Worm (Caenorhabditis elegans): ENCODE results near the gene tsp-17.

DNA sequence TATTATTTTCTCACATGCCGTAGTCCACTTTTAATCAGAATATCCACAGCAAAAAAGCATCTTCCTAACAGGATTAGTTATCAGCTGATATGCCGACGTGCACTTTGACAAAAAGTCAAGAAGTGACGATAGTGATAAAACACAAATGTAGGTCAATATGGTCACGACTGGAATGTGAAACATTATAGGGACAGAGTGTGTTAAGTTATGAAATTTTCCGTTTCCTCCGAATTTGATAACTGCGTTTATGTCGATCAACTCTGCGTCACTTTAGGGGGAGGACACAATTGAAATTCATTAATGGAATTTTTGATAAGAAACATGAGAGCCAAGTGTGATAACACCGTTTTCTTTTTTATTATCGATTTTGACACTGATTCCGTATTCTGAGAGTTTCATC is 48.0 kb downstream of the tsp-17 start, which contains the start of gene aex-4:
- TF ChIP-seq ztf-11 (tag; optimal IDR thresholded peaks at IDR 0.05) (no peak), unc-62 (GFP tag; optimal IDR thresholded peaks at IDR 0.05) (no peak), nhr-77 (tag; optimal IDR thresholded peaks at IDR 0.05) (no peak), snpc-4 (tag; optimal IDR thresholded peaks at IDR 0.05) (no peak), nhr-25 (tag; optimal IDR thresholded peaks at IDR 0.05) (no peak), egl-27 (tag; optimal IDR thresholded peaks at IDR 0.05) (no peak)
